Fruit fly (Drosophila melanogaster) whole organism, prepupa: ENCODE measurements around the gene CG33912.

Experiments used
- Blimp-1 ChIP-seq: fragments of 200-800 bp; sonication (Bioruptor generic); optimal IDR thresholded peaks from 3 replicates; lab custom pipeline; 2017; ENCODE audit warnings: missing biosample characterization, missing genetic modification characterization, mild to moderate bottlenecking, moderate library complexity, missing genetic modification reagents
- CG10631 ChIP-seq: fragments of 200-800 bp; sonication (Bioruptor generic); optimal IDR thresholded peaks from 2 replicates; lab custom pipeline; 2016; ENCODE audit warnings: missing biosample characterization, missing genetic modification characterization
- CG10669 ChIP-seq: fragments of 200-800 bp; sonication (Bioruptor generic); optimal IDR thresholded peaks from 3 replicates; lab custom pipeline; 2018; ENCODE audit warnings: missing biosample characterization, mild to moderate bottlenecking, missing genetic modification characterization, moderate library complexity
- CG11294 ChIP-seq: fragments of 200-800 bp; sonication (Bioruptor generic); IDR thresholded peaks from 2 replicates; pipeline ENCODE4 v1.3.6; 2022; ENCODE audit warnings: missing biosample characterization, missing genetic modification characterization
- CG11902 ChIP-seq: fragments of 200-800 bp; sonication (Bioruptor generic); optimal IDR thresholded peaks from 3 replicates; lab custom pipeline; 2016; ENCODE audit warnings: missing biosample characterization, missing genetic modification characterization
- CG15336 ChIP-seq: fragments of 200-800 bp; sonication (Bioruptor generic); IDR thresholded peaks from 2 replicates; pipeline ENCODE4 v1.3.6; 2022; ENCODE audit warnings: missing biosample characterization, missing genetic modification characterization
- CG1621 ChIP-seq: fragments of 200-800 bp; sonication (Bioruptor generic); optimal IDR thresholded peaks from 3 replicates; lab custom pipeline; 2018; ENCODE audit warnings: missing biosample characterization, mild to moderate bottlenecking, missing genetic modification characterization
- CG16779 ChIP-seq: fragments of 200-800 bp; sonication (Bioruptor generic); optimal IDR thresholded peaks from 3 replicates; lab custom pipeline; 2017; ENCODE audit warnings: missing biosample characterization, mild to moderate bottlenecking, missing genetic modification characterization
- CG3032 ChIP-seq: fragments of 200-800 bp; optimal IDR thresholded peaks from 2 replicates; lab custom pipeline; 2019; ENCODE audit warnings: missing biosample characterization, mild to moderate bottlenecking, missing genetic modification characterization, moderate library complexity
- CG31627 ChIP-seq: fragments of 200-800 bp; sonication (Bioruptor generic); optimal IDR thresholded peaks from 3 replicates; lab custom pipeline; 2016; ENCODE audit warnings: missing biosample characterization, missing genetic modification characterization
- CG32006 ChIP-seq: fragments of 200-800 bp; sonication (Bioruptor generic); optimal IDR thresholded peaks from 3 replicates; lab custom pipeline; 2017; ENCODE audit warnings: missing biosample characterization, mild to moderate bottlenecking, missing genetic modification characterization
- CG34406 ChIP-seq: fragments of 200-800 bp; sonication (Bioruptor generic); optimal IDR thresholded peaks from 3 replicates; lab custom pipeline; 2016; ENCODE audit warnings: missing biosample characterization, missing genetic modification characterization
- CG3919 ChIP-seq: fragments of 200-800 bp; sonication (Bioruptor generic); optimal IDR thresholded peaks from 3 replicates; lab custom pipeline; 2016; ENCODE audit warnings: missing biosample characterization, missing genetic modification characterization
- CG6276 ChIP-seq: fragments of 200-800 bp; sonication (Bioruptor generic); optimal IDR thresholded peaks from 2 replicates; lab custom pipeline; 2017; ENCODE audit warnings: missing biosample characterization, mild to moderate bottlenecking, missing genetic modification characterization
- CG6792 ChIP-seq: fragments of 200-800 bp; sonication (Bioruptor generic); optimal IDR thresholded peaks from 3 replicates; lab custom pipeline; 2016; ENCODE audit warnings: missing biosample characterization, missing genetic modification characterization
- CG6808 ChIP-seq: fragments of 200-800 bp; sonication (Bioruptor generic); optimal IDR thresholded peaks from 3 replicates; lab custom pipeline; 2017; ENCODE audit warnings: missing biosample characterization, missing genetic modification characterization, mild to moderate bottlenecking, moderate library complexity, missing genetic modification reagents
- CG6854 ChIP-seq: fragments of 200-800 bp; sonication (Bioruptor generic); optimal IDR thresholded peaks from 2 replicates; lab custom pipeline; 2017; ENCODE audit warnings: missing biosample characterization, mild to moderate bottlenecking, missing genetic modification characterization
- CG8119 ChIP-seq: fragments of 200-800 bp; sonication (Bioruptor generic); IDR thresholded peaks from 3 replicates; pipeline ENCODE4 v1.3.6; 2022; ENCODE audit warnings: missing biosample characterization, missing genetic modification characterization
- CG8319 ChIP-seq: fragments of 200-800 bp; sonication (Bioruptor generic); optimal IDR thresholded peaks from 3 replicates; lab custom pipeline; 2016; ENCODE audit warnings: missing biosample characterization, missing genetic modification characterization
- CG8632 ChIP-seq: fragments of 200-800 bp; sonication (Bioruptor generic); optimal IDR thresholded peaks from 3 replicates; lab custom pipeline; 2016; ENCODE audit warnings: missing biosample characterization, missing genetic modification characterization
- CG9139 ChIP-seq: fragments of 200-800 bp; sonication (Bioruptor generic); optimal IDR thresholded peaks from 3 replicates; lab custom pipeline; 2017; ENCODE audit warnings: missing biosample characterization, mild to moderate bottlenecking, missing genetic modification characterization
- Eip75B ChIP-seq: fragments of 200-800 bp; sonication (Bioruptor generic); optimal IDR thresholded peaks from 3 replicates; lab custom pipeline; 2016; ENCODE audit warnings: missing biosample characterization, missing genetic modification characterization
- Eip78C ChIP-seq: fragments of 200-800 bp; sonication (Bioruptor generic); peaks from one replicate; lab custom pipeline; 2016; ENCODE audit warnings: missing biosample characterization, missing genetic modification characterization
- Ets96B ChIP-seq: fragments of 200-800 bp; optimal IDR thresholded peaks from 2 replicates; lab custom pipeline; 2019; ENCODE audit warnings: missing biosample characterization, mild to moderate bottlenecking, missing genetic modification characterization, moderate library complexity
- Hr39 ChIP-seq: fragments of 200-800 bp; sonication (Bioruptor generic); optimal IDR thresholded peaks from 2 replicates; lab custom pipeline; 2016; ENCODE audit warnings: missing biosample characterization, missing genetic modification characterization
- Hr4 ChIP-seq: fragments of 200-800 bp; sonication (Bioruptor generic); optimal IDR thresholded peaks from 3 replicates; lab custom pipeline; 2016; ENCODE audit warnings: missing biosample characterization, missing genetic modification characterization
- Lpt ChIP-seq: fragments of 200-800 bp; sonication (Bioruptor generic); optimal IDR thresholded peaks from 3 replicates; lab custom pipeline; 2016; ENCODE audit warnings: missing biosample characterization, missing genetic modification characterization
- OdsH ChIP-seq: fragments of 200-800 bp; sonication (Bioruptor generic); optimal IDR thresholded peaks from 3 replicates; lab custom pipeline; 2016; ENCODE audit warnings: missing biosample characterization, missing genetic modification characterization
- Sox102F ChIP-seq: fragments of 200-800 bp; sonication (Bioruptor generic); optimal IDR thresholded peaks from 2 replicates; lab custom pipeline; 2016; ENCODE audit warnings: missing biosample characterization, mild to moderate bottlenecking, missing genetic modification characterization
- Sox14 ChIP-seq: fragments of 200-800 bp; sonication (Bioruptor generic); optimal IDR thresholded peaks from 3 replicates; lab custom pipeline; 2016; ENCODE audit warnings: missing biosample characterization, missing genetic modification characterization
- achi ChIP-seq: fragments of 200-800 bp; sonication (Bioruptor generic); optimal IDR thresholded peaks from 3 replicates; lab custom pipeline; 2016; ENCODE audit warnings: missing biosample characterization, missing genetic modification characterization
- acj6 ChIP-seq: fragments of 200-800 bp; sonication (Bioruptor generic); optimal IDR thresholded peaks from 3 replicates; lab custom pipeline; 2016; ENCODE audit warnings: missing biosample characterization, missing genetic modification characterization
- cyc ChIP-seq: fragments of 200-800 bp; sonication (Bioruptor generic); optimal IDR thresholded peaks from 3 replicates; lab custom pipeline; 2016; ENCODE audit warnings: missing biosample characterization, missing genetic modification characterization
- dsx ChIP-seq: fragments of 200-800 bp; optimal IDR thresholded peaks from 3 replicates; lab custom pipeline; 2019; ENCODE audit warnings: missing biosample characterization, mild to moderate bottlenecking, missing genetic modification characterization, moderate library complexity; ENCODE audit not compliant: poor library complexity, severe bottlenecking
- eg ChIP-seq: fragments of 200-800 bp; sonication (Bioruptor generic); IDR thresholded peaks from 3 replicates; pipeline ENCODE4 v1.3.6; 2022; ENCODE audit warnings: missing biosample characterization, missing genetic modification characterization
- fkh ChIP-seq: fragments of 200-800 bp; sonication (Bioruptor generic); optimal IDR thresholded peaks from 3 replicates; lab custom pipeline; 2017; ENCODE audit warnings: missing biosample characterization, mild to moderate bottlenecking, missing genetic modification characterization, moderate library complexity
- lz ChIP-seq: fragments of 200-800 bp; sonication (Bioruptor generic); optimal IDR thresholded peaks from 3 replicates; lab custom pipeline; 2016; ENCODE audit warnings: missing biosample characterization, missing genetic modification characterization
- net ChIP-seq: fragments of 200-800 bp; sonication (Bioruptor generic); optimal IDR thresholded peaks from 3 replicates; lab custom pipeline; 2016; ENCODE audit warnings: missing biosample characterization, missing genetic modification characterization
- pdm3 ChIP-seq: fragments of 200-800 bp; sonication (Bioruptor generic); optimal IDR thresholded peaks from 3 replicates; lab custom pipeline; 2016; ENCODE audit warnings: missing biosample characterization, missing genetic modification characterization
- spab ChIP-seq: fragments of 200-800 bp; sonication (Bioruptor generic); optimal IDR thresholded peaks from 2 replicates; lab custom pipeline; 2017; ENCODE audit warnings: missing biosample characterization, mild to moderate bottlenecking, missing genetic modification characterization, missing genetic modification reagents
- ss ChIP-seq, 2 experiments: fragments of 200-800 bp; sonication (Bioruptor generic); optimal IDR thresholded peaks; 2 replicates in 1 of 2; 3 replicates in 1 of 2; lab custom pipeline; 2017 to 2018; ENCODE audit warnings: mild to moderate bottlenecking in 2 of 2, missing biosample characterization in 2 of 2, missing genetic modification characterization in 2 of 2, moderate library complexity in 1 of 2
- svp ChIP-seq: fragments of 200-800 bp; sonication (Bioruptor generic); peaks from one replicate; lab custom pipeline; 2016; ENCODE audit warnings: missing biosample characterization, missing genetic modification characterization
- topi ChIP-seq: fragments of 200-800 bp; sonication (Bioruptor generic); optimal IDR thresholded peaks from 3 replicates; lab custom pipeline; 2016; ENCODE audit warnings: missing biosample characterization, missing genetic modification characterization
- vri ChIP-seq: fragments of 200-800 bp; sonication (Bioruptor generic); optimal IDR thresholded peaks from 3 replicates; lab custom pipeline; 2016; ENCODE audit warnings: missing biosample characterization, mild to moderate bottlenecking, missing genetic modification characterization

CG33912 gene

dm6 chr3L:20733530-20734257 lies 21.8 kb downstream of the CG33912 start (continued):
- no peak for TF ChIP-seq CG11294
- TF ChIP-seq CG3919 (GFP tag; lab: Kevin White, UChicago), result no peak
- no peak for TF ChIP-seq CG10669
- peak; percentile 45 for TF ChIP-seq OdsH (GFP tag; lab: Kevin White, UChicago)
- no peak for TF ChIP-seq Ets96B (tag; lab: Kevin White, UChicago)
- TF ChIP-seq spab (GFP tag; lab: Kevin White, UChicago), result no peak
- peak; percentile 17 for TF ChIP-seq Hr39 (GFP tag; lab: Kevin White, UChicago)
- TF ChIP-seq svp (GFP tag; lab: Kevin White, UChicago), result peak; percentile 70
- peak; percentile 36 for TF ChIP-seq topi
- TF ChIP-seq, all 60 proteins: peak for 21

DNA sequence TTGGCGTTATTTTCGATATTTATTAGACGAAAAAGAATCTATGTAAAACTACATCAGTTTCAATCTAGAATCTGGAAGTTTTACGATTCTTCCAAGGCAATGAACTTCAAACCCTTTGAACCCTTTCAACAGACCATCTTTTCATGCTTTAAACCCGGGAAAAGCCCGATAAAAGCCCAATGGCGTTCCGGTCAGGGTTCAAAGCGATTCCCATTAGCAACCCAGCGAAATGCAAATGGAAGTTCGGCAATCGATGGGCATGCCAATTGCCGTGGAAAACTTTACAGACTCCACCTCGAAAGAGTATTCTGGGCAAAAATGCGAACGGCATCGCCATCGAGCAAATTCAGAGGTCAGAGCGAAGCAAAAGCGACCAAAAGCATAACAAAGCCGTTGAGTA lies 23.0 kb downstream of the CG33912 start:
- TF ChIP-seq Sox14 (GFP tag; lab: Kevin White, UChicago) (no peak), CG11902 (GFP tag; lab: Kevin White, UChicago) (no peak), Sox102F (GFP tag; lab: Kevin White, UChicago) (no peak), CG6854 (GFP tag; lab: Kevin White, UChicago) (no peak), Hr4 (GFP tag; lab: Kevin White, UChicago) (no peak), Lpt (GFP tag; lab: Kevin White, UChicago) (no peak), CG32006 (GFP tag; lab: Kevin White, UChicago) (peak; percentile 32), CG6792 (GFP tag; lab: Kevin White, UChicago) (no peak), fkh (GFP tag; lab: Kevin White, UChicago) (no peak), Eip75B (no peak), CG31627 (GFP tag; lab: Kevin White, UChicago) (peak; percentile 7), lz (GFP tag; lab: Kevin White, UChicago) (no peak), CG3032 (tag; lab: Kevin White, UChicago) (no peak), vri (GFP tag; lab: Kevin White, UChicago) (no peak), cyc (GFP tag; lab: Kevin White, UChicago) (peak; percentile 19), Eip78C (GFP tag; lab: Kevin White, UChicago) (peak; percentile 52), CG10631 (GFP tag; lab: Kevin White, UChicago) (peak; percentile 1), ss (GFP tag; optimal IDR thresholded peaks at IDR 0.05; lab: Kevin White, UChicago) (peak in 1 of 2 experiments; percentile 21), svp (GFP tag; lab: Kevin White, UChicago) (no peak), CG8119 (peak; percentile 22; the same call in 1 of the 3 replicates), CG15336 (GFP tag; lab: Robert Waterston, UW) (no peak), acj6 (GFP tag; lab: Kevin White, UChicago) (peak; percentile 30)

- no peak for TF ChIP-seq Blimp-1 (GFP tag; lab: Kevin White, UChicago)
- TF ChIP-seq CG3919 (GFP tag; lab: Kevin White, UChicago), result peak; percentile 41
- TF ChIP-seq cyc (GFP tag; lab: Kevin White, UChicago), result no peak
- TF ChIP-seq CG34406, result peak; percentile 13
- no peak for TF ChIP-seq CG8319 (GFP tag; lab: Kevin White, UChicago)
- peak; percentile 7 for TF ChIP-seq CG6808 (GFP tag; lab: Kevin White, UChicago)
- no peak for TF ChIP-seq achi (GFP tag; lab: Kevin White, UChicago)
- TF ChIP-seq topi, result peak; percentile 11
- peak; percentile 73 for TF ChIP-seq Eip78C (GFP tag; lab: Kevin White, UChicago)
- peak; percentile 35 for TF ChIP-seq CG9139
- peak; percentile 7 for TF ChIP-seq Ets96B (tag; lab: Kevin White, UChicago)
- peak; percentile 63; the same call in 2 of the 3 replicates for TF ChIP-seq eg (GFP tag; lab: Robert Waterston, UW)
- TF ChIP-seq net, result peak; percentile 22
- peak; percentile 43 for TF ChIP-seq Lpt (GFP tag; lab: Kevin White, UChicago)
- no peak for TF ChIP-seq pdm3 (GFP tag; lab: Kevin White, UChicago)
- TF ChIP-seq CG8632 (GFP tag; lab: Kevin White, UChicago), result peak; percentile 35
- TF ChIP-seq fkh (GFP tag; lab: Kevin White, UChicago), result peak; percentile 89
- TF ChIP-seq dsx (GFP tag; lab: Kevin White, UChicago), result peak; percentile 4
- peak; percentile 36; the same call in 1 of the 3 replicates for TF ChIP-seq CG8119
- peak; percentile 38 for TF ChIP-seq Sox102F (GFP tag; lab: Kevin White, UChicago)
- no peak for TF ChIP-seq CG1621 (tag; lab: Kevin White, UChicago)
- peak; percentile 17 for TF ChIP-seq CG16779 (tag; lab: Kevin White, UChicago)
- peak; percentile 47 for TF ChIP-seq CG6276
- peak; percentile 38 to 42 for TF ChIP-seq ss (GFP tag; optimal IDR thresholded peaks at IDR 0.05; lab: Kevin White, UChicago)
These were observed 24.9 kb downstream of the CG33912 start, which contains the start of gene CG13252 for dm6 chr3L:20730323-20731238. Gene CG13252, plus strand, starts transcription at chr3L:20730591.
